Fruit fly (Drosophila melanogaster): ENCODE results near the gene Brf.

Gene Brf

DNA sequence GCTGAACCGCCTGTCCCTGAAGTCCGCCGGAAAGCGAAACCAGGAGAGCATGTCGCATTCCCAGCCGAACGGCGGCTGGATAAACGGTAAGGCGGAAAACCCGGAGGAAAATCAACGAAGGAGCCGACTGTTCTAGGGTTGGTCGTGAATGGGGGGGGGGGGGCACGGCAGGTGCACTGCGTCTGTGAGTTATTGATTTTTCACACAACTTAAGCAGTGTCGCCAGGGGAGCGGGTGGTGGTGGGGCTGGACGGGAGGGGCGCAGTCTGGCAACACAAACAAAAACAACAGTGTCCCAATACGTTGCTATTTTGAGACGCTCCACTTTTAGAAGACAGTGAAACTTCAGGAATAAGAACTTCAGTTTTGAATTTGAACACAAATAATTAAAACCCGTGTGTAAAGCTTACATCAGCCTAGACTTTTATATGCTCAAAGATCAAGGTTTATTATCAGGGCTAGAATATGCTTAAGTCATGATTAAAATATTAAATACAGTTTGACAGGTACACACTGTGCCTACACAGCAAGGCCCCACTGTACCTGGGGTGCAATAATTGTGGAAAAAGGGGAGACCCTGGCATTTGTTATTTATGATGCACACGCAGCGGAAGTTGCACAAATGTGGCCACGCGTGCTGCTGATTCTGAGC lies 4.8 kb downstream of the Brf start (continued):
- peak; percentile 81 for TF ChIP-seq CG18262 (tag; optimal IDR thresholded peaks at IDR 0.05)
- TF ChIP-seq Eip74EF (GFP tag; optimal IDR thresholded peaks at IDR 0.05), result peak in 1 of 2 experiments; percentile 44
- peak; percentile 80 for TF ChIP-seq H2.0 (GFP tag; IDR thresholded peaks at IDR 0.05)
- no peak for TF ChIP-seq NK7.1 (GFP tag; optimal IDR thresholded peaks at IDR 0.05)
- peak; percentile 72 for TF ChIP-seq CG14710 (tag; optimal IDR thresholded peaks at IDR 0.05)
- TF ChIP-seq z (GFP tag; IDR thresholded peaks at IDR 0.05), result no peak
- peak; percentile 65 for TF ChIP-seq trem (tag; optimal IDR thresholded peaks at IDR 0.05)
- no peak for TF ChIP-seq nerfin-2 (GFP tag; IDR thresholded peaks at IDR 0.05; ENCODE audit: partially characterized antibody)
- TF ChIP-seq CG8924 (tag; optimal IDR thresholded peaks at IDR 0.05), result peak; percentile 62
- peak; percentile 42 for TF ChIP-seq Fer2 (tag; optimal IDR thresholded peaks at IDR 0.05)
- TF ChIP-seq NC2α (GFP tag; optimal IDR thresholded peaks at IDR 0.05), result peak; percentile 21
- TF ChIP-seq ttk (GFP tag; IDR thresholded peaks at IDR 0.05), result peak; percentile 72
- no peak for TF ChIP-seq CG1832 (GFP tag; optimal IDR thresholded peaks at IDR 0.05)
- no peak for TF ChIP-seq CG4854 (GFP tag; optimal IDR thresholded peaks at IDR 0.05)
- peak; percentile 18 for TF ChIP-seq CG10462 (GFP tag; optimal IDR thresholded peaks at IDR 0.05)
- peak; percentile 83 for TF ChIP-seq gem (tag; optimal IDR thresholded peaks at IDR 0.05)
- TF ChIP-seq CG3065 (GFP tag; optimal IDR thresholded peaks at IDR 0.05), result no peak
- no peak for TF ChIP-seq Stat92E (GFP tag; optimal IDR thresholded peaks at IDR 0.05)
- TF ChIP-seq CG11247 (GFP tag; IDR thresholded peaks at IDR 0.05), result peak; percentile 56; the same call in 1 of the 2 replicates
- TF ChIP-seq wdn (GFP tag; IDR thresholded peaks at IDR 0.05), result peak; percentile 27; the same call in 1 of the 2 replicates
- TF ChIP-seq CG33213 (GFP tag; optimal IDR thresholded peaks at IDR 0.05), result no peak
- no peak for TF ChIP-seq pros (GFP tag; optimal IDR thresholded peaks at IDR 0.05)
- TF ChIP-seq CG10654 (GFP tag; optimal IDR thresholded peaks at IDR 0.05), result peak; percentile 53
- TF ChIP-seq CG1602 (GFP tag; optimal IDR thresholded peaks at IDR 0.05), result peak; percentile 45
- peak; percentile 48 for TF ChIP-seq gcm (GFP tag; optimal IDR thresholded peaks at IDR 0.05)
- peak; percentile 74 for TF ChIP-seq CG4820 (GFP tag; optimal IDR thresholded peaks at IDR 0.05)
- no peak for TF ChIP-seq Mad (GFP tag; optimal IDR thresholded peaks at IDR 0.05)
- peak; percentile 23 for TF ChIP-seq CG1647 (GFP tag; optimal IDR thresholded peaks at IDR 0.05)
- 0 out of 2 replicates have a peak, but pooled peaks have one; percentile 18 for TF ChIP-seq CG16779 (GFP tag; IDR thresholded peaks at IDR 0.05)
- peak; percentile 37 for TF ChIP-seq Side (GFP tag; optimal IDR thresholded peaks at IDR 0.05)
- TF ChIP-seq Dp (GFP tag; optimal IDR thresholded peaks at IDR 0.05), result no peak
- peak; percentile 64 for TF ChIP-seq croc (GFP tag; conservative IDR thresholded peaks at IDR 0.05)
- peak; percentile 72 for TF ChIP-seq Fer1 (GFP tag; optimal IDR thresholded peaks at IDR 0.05)
- peak; percentile 17 for TF ChIP-seq sqz (GFP tag; optimal IDR thresholded peaks at IDR 0.05)
- no peak for TF ChIP-seq Atf3 (GFP tag; optimal IDR thresholded peaks at IDR 0.05)
- TF ChIP-seq CG8478 (optimal IDR thresholded peaks at IDR 0.05), result no peak
- TF ChIP-seq CG17359 (tag; optimal IDR thresholded peaks at IDR 0.05), result peak; percentile 86
- peak; percentile 2 for TF ChIP-seq btn (GFP tag; optimal IDR thresholded peaks at IDR 0.05)
- TF ChIP-seq CG13123 (GFP tag; optimal IDR thresholded peaks at IDR 0.05), result peak; percentile 33
- TF ChIP-seq bab2 (GFP tag; optimal IDR thresholded peaks at IDR 0.05), result peak; percentile 46
- peak; percentile 85 for TF ChIP-seq zfh1 (GFP tag; IDR thresholded peaks at IDR 0.05)
- TF ChIP-seq gsb (GFP tag; IDR thresholded peaks at IDR 0.05), result no peak
- no peak for TF ChIP-seq Neu2 (GFP tag; optimal IDR thresholded peaks at IDR 0.05; ENCODE audit: borderline replicate concordance)
- peak; percentile 32 for TF ChIP-seq YL-1 (GFP tag; optimal IDR thresholded peaks at IDR 0.05)
- TF ChIP-seq CG14965 (GFP tag; optimal IDR thresholded peaks at IDR 0.05; ENCODE audit: borderline replicate concordance), result no peak
- TF ChIP-seq CG2875 (GFP tag; optimal IDR thresholded peaks at IDR 0.05), result peak; percentile 71
- TF ChIP-seq TFAM (GFP tag; optimal IDR thresholded peaks at IDR 0.05), result no peak
- peak; percentile 30 for TF ChIP-seq CG2120 (GFP tag; optimal IDR thresholded peaks at IDR 0.05)
- TF ChIP-seq fd102C (GFP tag; optimal IDR thresholded peaks at IDR 0.05), result no peak
- TF ChIP-seq CTCF (GFP tag; optimal IDR thresholded peaks at IDR 0.05), result no peak
